Fruit fly (Drosophila melanogaster) whole organism, pupa: ENCODE data around the gene AP-1gamma.

Source experiments
- CG13204 ChIP-seq: fragments of 200-800 bp; sonication (Bioruptor generic); optimal IDR thresholded peaks from 2 replicates; lab custom pipeline; 2018; ENCODE audit warnings: missing biosample characterization, mild to moderate bottlenecking, missing genetic modification characterization, moderate library complexity
- CG14655 ChIP-seq: fragments of 200-800 bp; sonication (Bioruptor generic); optimal IDR thresholded peaks from 3 replicates; lab custom pipeline; 2017; ENCODE audit warnings: mild to moderate bottlenecking, missing biosample characterization, missing genetic modification reagents, missing genetic modification characterization
- CG34367 ChIP-seq: fragments of 200-800 bp; sonication (Bioruptor generic); optimal IDR thresholded peaks from 2 replicates; lab custom pipeline; 2018; ENCODE audit warnings: missing biosample characterization, mild to moderate bottlenecking, missing genetic modification characterization
- CG4496 ChIP-seq: fragments of 200-800 bp; sonication (Bioruptor generic); IDR thresholded peaks from 3 replicates; pipeline ENCODE4 v1.3.6; 2022; ENCODE audit warnings: missing biosample characterization, missing genetic modification characterization
- CG8159 ChIP-seq: fragments of 200-800 bp; sonication (Bioruptor generic); optimal IDR thresholded peaks from 3 replicates; lab custom pipeline; 2018; ENCODE audit warnings: missing biosample characterization, mild to moderate bottlenecking, missing genetic modification characterization, moderate library complexity
- CG8301 ChIP-seq: fragments of 200-800 bp; sonication (Bioruptor generic); optimal IDR thresholded peaks from 2 replicates; lab custom pipeline; 2018; ENCODE audit warnings: missing biosample characterization, mild to moderate bottlenecking, missing genetic modification characterization
- EcR ChIP-seq: fragments of 200-800 bp; sonication (Bioruptor generic); optimal IDR thresholded peaks from 3 replicates; lab custom pipeline; 2019; ENCODE audit warnings: missing biosample characterization, missing genetic modification characterization, mild to moderate bottlenecking, moderate library complexity, missing genetic modification reagents
- Snoo ChIP-seq: fragments of 200-800 bp; sonication (Bioruptor generic); optimal IDR thresholded peaks from 3 replicates; lab custom pipeline; 2017; ENCODE audit warnings: missing biosample characterization, mild to moderate bottlenecking, missing genetic modification characterization, inconsistent platforms
- fd96Ca ChIP-seq: fragments of 200-800 bp; sonication (Bioruptor generic); IDR thresholded peaks from 3 replicates; pipeline ENCODE4 v1.3.6; 2022; ENCODE audit warnings: missing biosample characterization, missing genetic modification characterization

dm6 chrX:9066802-9067489 lies 41.5 kb upstream of the AP-1gamma start:
- TF ChIP-seq fd96Ca (GFP tag; lab: Robert Waterston, UW) (peak; percentile 65; the same call in 2 of the 3 replicates), CG34367 (tag; lab: Kevin White, UChicago) (peak; percentile 56), EcR (GFP tag; lab: Kevin White, UChicago) (peak; percentile 56), CG13204 (GFP tag; lab: Kevin White, UChicago) (peak; percentile 42), Snoo (peak; percentile 80), CG4496 (GFP tag; lab: Robert Waterston, UW) (peak; percentile 87), CG8159 (peak; percentile 81), CG8301 (tag; lab: Kevin White, UChicago) (peak; percentile 59), CG14655 (GFP tag; lab: Kevin White, UChicago) (peak; percentile 65)
